Fruit fly (Drosophila melanogaster) whole organism, embryonic: ENCODE results near the gene CG4880.

ENCODE experiments used
- Asciz ChIP-seq: fragments of 200-800 bp; sonication (Bioruptor generic); optimal IDR thresholded peaks from 2 replicates; lab custom pipeline; 2017; ENCODE audit warnings: missing biosample characterization, mild to moderate bottlenecking, missing genetic modification characterization, missing genetic modification reagents
- Awh ChIP-seq: fragments of 200-800 bp; sonication (Bioruptor generic); IDR thresholded peaks from 2 replicates; pipeline ENCODE4, ENCODE4 v1.3.6; 2022; ENCODE audit warnings: missing biosample characterization, missing genetic modification characterization
- CG10209 ChIP-seq: fragments of 200-800 bp; sonication (Bioruptor generic); optimal IDR thresholded peaks from 3 replicates; lab custom pipeline; 2017; ENCODE audit warnings: missing biosample characterization, mild to moderate bottlenecking, missing genetic modification characterization, missing genetic modification reagents
- CG1024 ChIP-seq: fragments of 200-800 bp; sonication (Bioruptor generic); IDR thresholded peaks from 2 replicates; pipeline ENCODE4 v1.3.6; 2022; ENCODE audit warnings: missing biosample characterization, missing genetic modification characterization
- CG10979 ChIP-seq: fragments of 200-800 bp; sonication (Bioruptor generic); optimal IDR thresholded peaks from 2 replicates; lab custom pipeline; 2018; ENCODE audit warnings: missing biosample characterization, mild to moderate bottlenecking, missing genetic modification characterization, moderate library complexity
- CG11085 ChIP-seq: fragments of 200-800 bp; sonication (Bioruptor generic); IDR thresholded peaks from 2 replicates; pipeline ENCODE4 v1.3.6; 2022; ENCODE audit warnings: missing biosample characterization, missing genetic modification characterization
- CG11093 ChIP-seq: fragments of 200-800 bp; sonication (Bioruptor generic); IDR thresholded peaks from 3 replicates; pipeline ENCODE4 v1.3.6; 2022; ENCODE audit warnings: missing biosample characterization, missing genetic modification characterization
- CG11723 ChIP-seq: fragments of 200-800 bp; sonication (Bioruptor generic); optimal IDR thresholded peaks from 2 replicates; lab custom pipeline; 2017; ENCODE audit warnings: missing biosample characterization, mild to moderate bottlenecking, missing genetic modification characterization
- CG12391 ChIP-seq: fragments of 200-800 bp; sonication (Bioruptor generic); optimal IDR thresholded peaks from 3 replicates; lab custom pipeline; 2018; ENCODE audit warnings: missing biosample characterization, mild to moderate bottlenecking, missing genetic modification characterization, moderate library complexity
- CG13894 ChIP-seq: fragments of 200-800 bp; sonication (Bioruptor generic); optimal IDR thresholded peaks from 3 replicates; lab custom pipeline; 2018; ENCODE audit warnings: missing biosample characterization, mild to moderate bottlenecking, missing genetic modification characterization, moderate library complexity
- CG15073 ChIP-seq: fragments of 200-800 bp; sonication (Bioruptor generic); optimal IDR thresholded peaks from 2 replicates; lab custom pipeline; 2016; ENCODE audit warnings: missing biosample characterization, missing genetic modification characterization
- CG17186 ChIP-seq: fragments of 200-800 bp; sonication (Bioruptor generic); optimal IDR thresholded peaks from 3 replicates; lab custom pipeline; 2017; ENCODE audit warnings: missing biosample characterization, missing genetic modification reagents, missing genetic modification characterization
- CG17359 ChIP-seq: fragments of 200-800 bp; sonication (Bioruptor generic); optimal IDR thresholded peaks from 3 replicates; lab custom pipeline; 2018; ENCODE audit warnings: missing biosample characterization, mild to moderate bottlenecking, missing genetic modification characterization, moderate library complexity
- CG17802 ChIP-seq: fragments of 200-800 bp; sonication (Bioruptor generic); optimal IDR thresholded peaks from 2 replicates; lab custom pipeline; 2018; ENCODE audit warnings: missing biosample characterization, mild to moderate bottlenecking, missing genetic modification characterization, moderate library complexity
- CG30020 ChIP-seq: fragments of 200-800 bp; optimal IDR thresholded peaks from 2 replicates; lab custom pipeline; 2019; ENCODE audit warnings: missing biosample characterization, mild to moderate bottlenecking, missing genetic modification characterization, moderate library complexity
- CG3065 ChIP-seq: fragments of 200-800 bp; sonication (Bioruptor generic); optimal IDR thresholded peaks from 2 replicates; lab custom pipeline; 2016; ENCODE audit warnings: missing biosample characterization, missing genetic modification characterization
- CG31388 ChIP-seq: fragments of 200-800 bp; sonication (Bioruptor generic); optimal IDR thresholded peaks from 2 replicates; lab custom pipeline; 2016; ENCODE audit warnings: missing biosample characterization, missing genetic modification characterization
- CG3281 ChIP-seq: fragments of 200-800 bp; sonication (Bioruptor generic); optimal IDR thresholded peaks from 3 replicates; lab custom pipeline; 2017; ENCODE audit warnings: missing biosample characterization, mild to moderate bottlenecking, missing genetic modification characterization
- CG42726 ChIP-seq: fragments of 200-800 bp; sonication (Bioruptor generic); IDR thresholded peaks from 2 replicates; pipeline ENCODE4 v1.3.6; 2022; ENCODE audit warnings: missing biosample characterization, missing genetic modification characterization; ENCODE audit not compliant: partially characterized antibody
- CG4282 ChIP-seq: fragments of 200-800 bp; sonication (Bioruptor generic); optimal IDR thresholded peaks from 2 replicates; lab custom pipeline; 2016; ENCODE audit warnings: missing biosample characterization, missing genetic modification characterization
- CG43689 ChIP-seq: fragments of 200-800 bp; sonication (Bioruptor generic); IDR thresholded peaks from 2 replicates; pipeline ENCODE4 v1.3.6; 2022; ENCODE audit warnings: missing biosample characterization, missing genetic modification characterization
- CG4854 ChIP-seq: fragments of 200-800 bp; sonication (Bioruptor generic); optimal IDR thresholded peaks from 2 replicates; lab custom pipeline; 2016; ENCODE audit warnings: missing biosample characterization, missing genetic modification characterization, inconsistent platforms
- CG5180 ChIP-seq: fragments of 200-800 bp; sonication (Bioruptor generic); optimal IDR thresholded peaks from 3 replicates; lab custom pipeline; 2017; ENCODE audit warnings: missing biosample characterization, missing genetic modification characterization, mild to moderate bottlenecking, moderate library complexity, missing genetic modification reagents
- CG9727 ChIP-seq: fragments of 200-800 bp; sonication (Bioruptor generic); optimal IDR thresholded peaks from 3 replicates; lab custom pipeline; 2017; ENCODE audit warnings: missing biosample characterization, mild to moderate bottlenecking, missing genetic modification characterization
- Dip2 ChIP-seq: fragments of 200-800 bp; sonication (Bioruptor generic); IDR thresholded peaks from 2 replicates; pipeline ENCODE4 v1.3.6; 2022; ENCODE audit warnings: missing biosample characterization, missing genetic modification characterization
- Dll ChIP-seq: fragments of 200-800 bp; sonication (Bioruptor generic); IDR thresholded peaks from 4 replicates; pipeline ENCODE4 v1.3.6; 2022; ENCODE audit warnings: missing biosample characterization, missing genetic modification characterization; ENCODE audit not compliant: partially characterized antibody
- Hr3 ChIP-seq: fragments of 200-800 bp; sonication (Bioruptor generic); optimal IDR thresholded peaks from 3 replicates; lab custom pipeline; 2016; ENCODE audit warnings: missing biosample characterization, missing genetic modification characterization
- Meics ChIP-seq: fragments of 200-800 bp; sonication (Bioruptor generic); optimal IDR thresholded peaks from 2 replicates; lab custom pipeline; 2017; ENCODE audit warnings: missing biosample characterization, mild to moderate bottlenecking, missing genetic modification characterization
- Sry-δ ChIP-seq: fragments of 200-800 bp; sonication (Bioruptor generic); optimal IDR thresholded peaks from 2 replicates; lab custom pipeline; 2016; ENCODE audit warnings: missing biosample characterization, missing genetic modification characterization
- Stat92E ChIP-seq, 3 experiments: fragments of >200 bp in 2 of 3; fragments of 200-800 bp in 1 of 3; sonication (Bioruptor generic) in 1 of 3; optimal IDR thresholded peaks; 2 replicates each; lab custom pipeline; 2017 to 2019; ENCODE audit warnings: missing biosample characterization in 3 of 3, missing genetic modification characterization in 3 of 3, mild to moderate bottlenecking in 1 of 3, moderate library complexity in 1 of 3
- Usf ChIP-seq: fragments of 200-800 bp; sonication (Bioruptor generic); optimal IDR thresholded peaks from 2 replicates; lab custom pipeline; 2017; ENCODE audit warnings: missing genotype, missing biosample characterization, missing genetic modification characterization
- Xrp1 ChIP-seq: fragments of 200-800 bp; sonication (Bioruptor generic); IDR thresholded peaks from 2 replicates; pipeline ENCODE4 v1.3.6; 2022; ENCODE audit warnings: missing biosample characterization, missing genetic modification characterization
- br ChIP-seq: fragments of >200 bp; optimal IDR thresholded peaks from 2 replicates; lab custom pipeline; 2017
- crc ChIP-seq: fragments of 200-800 bp; sonication (Bioruptor generic); optimal IDR thresholded peaks from 2 replicates; lab custom pipeline; 2016; ENCODE audit warnings: missing biosample characterization, missing genetic modification characterization
- dan ChIP-seq: fragments of 200-800 bp; sonication (Bioruptor generic); IDR thresholded peaks from 2 replicates; pipeline ENCODE4 v1.3.6; 2022; ENCODE audit warnings: missing biosample characterization, missing genetic modification characterization
- dati ChIP-seq: fragments of 200-800 bp; sonication (Bioruptor generic); IDR thresholded peaks from 2 replicates; pipeline ENCODE4 v1.3.6; 2022; ENCODE audit warnings: missing biosample characterization, missing genetic modification characterization
- dmrt11E ChIP-seq: fragments of 200-800 bp; sonication (Bioruptor generic); optimal IDR thresholded peaks from 3 replicates; lab custom pipeline; 2018; ENCODE audit warnings: missing biosample characterization, mild to moderate bottlenecking, missing genetic modification characterization, moderate library complexity
- ewg ChIP-seq: fragments of 200-800 bp; sonication (Bioruptor generic); optimal IDR thresholded peaks from 3 replicates; lab custom pipeline; 2017; ENCODE audit warnings: mild to moderate bottlenecking, missing biosample characterization, missing genetic modification reagents, missing genetic modification characterization
- fd102C ChIP-seq: fragments of 200-800 bp; sonication (Bioruptor generic); optimal IDR thresholded peaks from 2 replicates; lab custom pipeline; 2018; ENCODE audit warnings: missing biosample characterization, mild to moderate bottlenecking, missing genetic modification characterization, moderate library complexity
- ken ChIP-seq: fragments of 200-800 bp; sonication (Bioruptor generic); IDR thresholded peaks from 3 replicates; pipeline ENCODE4 v1.3.6; 2022; ENCODE audit warnings: missing biosample characterization, missing genetic modification characterization
- klu ChIP-seq: fragments of 200-800 bp; sonication (Bioruptor generic); IDR thresholded peaks from 2 replicates; pipeline ENCODE4 v1.3.6; 2022; ENCODE audit warnings: missing biosample characterization, missing genetic modification characterization
- lbe ChIP-seq: fragments of 200-800 bp; sonication (Bioruptor generic); optimal IDR thresholded peaks from 2 replicates; lab custom pipeline; 2016; ENCODE audit warnings: missing biosample characterization, mild to moderate bottlenecking, missing genetic modification characterization
- org-1 ChIP-seq: fragments of 200-800 bp; sonication (Bioruptor generic); optimal IDR thresholded peaks from 2 replicates; lab custom pipeline; 2017; ENCODE audit warnings: missing biosample characterization, missing genetic modification characterization
- sc ChIP-seq, 3 experiments: fragments of >200 bp in 2 of 3; fragments of 200-800 bp in 1 of 3; sonication (Bioruptor generic) in 1 of 3; optimal IDR thresholded peaks; 2 replicates in 2 of 3; 3 replicates in 1 of 3; lab custom pipeline; 2017; ENCODE audit warnings: mild to moderate bottlenecking in 1 of 3, missing biosample characterization in 1 of 3, missing genetic modification characterization in 1 of 3, missing genetic modification reagents in 1 of 3
- sens-2 ChIP-seq: fragments of 200-800 bp; sonication (Bioruptor generic); IDR thresholded peaks from 2 replicates; pipeline ENCODE4 v1.3.6; 2022; ENCODE audit warnings: missing biosample characterization, missing genetic modification characterization
- sr ChIP-seq: fragments of 200-800 bp; sonication (Bioruptor generic); IDR thresholded peaks from 3 replicates; pipeline ENCODE4 v1.3.6; 2022; ENCODE audit warnings: missing biosample characterization, missing genetic modification characterization
- sug ChIP-seq: fragments of 200-800 bp; optimal IDR thresholded peaks from 2 replicates; lab custom pipeline; 2019; ENCODE audit warnings: missing biosample characterization, mild to moderate bottlenecking, missing genetic modification characterization, moderate library complexity
- zfh2 ChIP-seq: fragments of 200-800 bp; sonication (Bioruptor generic); optimal IDR thresholded peaks from 2 replicates; lab custom pipeline; 2016; ENCODE audit warnings: missing biosample characterization, missing genetic modification characterization

CG4880 gene

dm6 chrX:16930465-16931286, 44.1 kb downstream of the CG4880 start (continued):
- TF ChIP-seq Meics (GFP tag; lab: Kevin White, UChicago) (peak; percentile 67), Asciz (GFP tag; lab: Kevin White, UChicago) (peak; percentile 55), dati (GFP tag; lab: Robert Waterston, UW) (no peak), sug (tag; lab: Kevin White, UChicago) (peak; percentile 37), Dll (no peak), lbe (GFP tag; lab: Kevin White, UChicago) (peak; percentile 9), Stat92E (GFP tag; optimal IDR thresholded peaks at IDR 0.05; lab: Kevin White, UChicago) (no peak), dmrt11E (peak; percentile 31), CG17802 (peak; percentile 35), CG3065 (GFP tag; lab: Kevin White, UChicago) (no peak), Sry-δ (no peak), CG43689 (no peak), sens-2 (GFP tag; lab: Robert Waterston, UW) (no peak), Usf (GFP tag; lab: Kevin White, UChicago) (no peak), CG11093 (GFP tag; lab: Robert Waterston, UW) (peak; percentile 39; the same call in 1 of the 3 replicates), CG13894 (tag; lab: Kevin White, UChicago) (peak; percentile 36), fd102C (GFP tag; lab: Kevin White, UChicago) (no peak), CG30020 (tag; lab: Kevin White, UChicago) (no peak), zfh2 (no peak), CG11723 (GFP tag; lab: Kevin White, UChicago) (no peak), CG17359 (tag; lab: Kevin White, UChicago) (peak; percentile 78), CG17186 (GFP tag; lab: Kevin White, UChicago) (no peak), Dip2 (GFP tag; lab: Robert Waterston, UW) (no peak), Hr3 (GFP tag; lab: Kevin White, UChicago) (peak; percentile 65), CG3281 (peak; percentile 66), org-1 (GFP tag; lab: Kevin White, UChicago) (peak; percentile 19), CG1024 (GFP tag; lab: Robert Waterston, UW) (0 out of 2 replicates have a peak, but pooled peaks have one; percentile 30), CG12391 (tag; lab: Kevin White, UChicago) (peak; percentile 63), sr (GFP tag; lab: Robert Waterston, UW) (no peak), CG10209 (GFP tag; lab: Kevin White, UChicago) (peak; percentile 55), CG10979 (tag; lab: Kevin White, UChicago) (peak; percentile 76), dan (GFP tag; lab: Robert Waterston, UW) (no peak), Awh (peak; percentile 85), CG4282 (GFP tag; lab: Kevin White, UChicago) (no peak), CG31388 (no peak), CG4854 (GFP tag; lab: Kevin White, UChicago) (no peak), CG9727 (GFP tag; lab: Kevin White, UChicago) (peak; percentile 58), ken (no peak), crc (GFP tag; lab: Kevin White, UChicago) (peak; percentile 2), ewg (GFP tag; lab: Kevin White, UChicago) (peak; percentile 34), CG42726 (GFP tag; lab: Robert Waterston, UW) (no peak), Xrp1 (peak; percentile 76), CG15073 (GFP tag; lab: Kevin White, UChicago) (no peak), klu (GFP tag; lab: Robert Waterston, UW) (0 out of 2 replicates have a peak, but pooled peaks have one; percentile 18), br (lab: Kevin White, UChicago) (no peak), sc (optimal IDR thresholded peaks at IDR 0.05; lab: Kevin White, UChicago) (no peak), sc (GFP tag; optimal IDR thresholded peaks at IDR 0.05; lab: Kevin White, UChicago) (peak; percentile 17), CG11085 (GFP tag; lab: Robert Waterston, UW) (0 out of 2 replicates have a peak, but pooled peaks have one; percentile 24), CG5180 (GFP tag; lab: Kevin White, UChicago) (peak; percentile 47)
